Worm (Caenorhabditis elegans) whole organism, L3 larva: Measurements from ENCODE around the gene clec-39.

Experiments used
- R02D3.7 ChIP-seq: fragments of 150-350 bp; optimal IDR thresholded peaks from 2 replicates; lab custom pipeline; 2014; ENCODE audit warnings: missing biosample characterization, missing genetic modification characterization
- ZK546.5 ChIP-seq: sonication (generic microtip); optimal IDR thresholded peaks from 2 replicates; lab custom pipeline; 2017; ENCODE audit warnings: missing biosample characterization, missing genetic modification characterization
- aly-2 ChIP-seq: fragments of 150-350 bp; optimal IDR thresholded peaks from 2 replicates; lab custom pipeline; 2014; ENCODE audit warnings: missing biosample characterization, missing genetic modification characterization
- ama-1 ChIP-seq: fragments of 150-350 bp; optimal IDR thresholded peaks from 2 replicates; lab custom pipeline; 2018
- ceh-82 ChIP-seq: fragments of 150-350 bp; optimal IDR thresholded peaks from 2 replicates; lab custom pipeline; 2014; ENCODE audit warnings: missing biosample characterization, missing genetic modification characterization
- ceh-9 ChIP-seq: sonication (generic microtip); optimal IDR thresholded peaks from 2 replicates; lab custom pipeline; 2018; ENCODE audit warnings: missing biosample characterization, missing genetic modification characterization
- daf-12 ChIP-seq: fragments of 150-350 bp; optimal IDR thresholded peaks from 2 replicates; lab custom pipeline; 2014; ENCODE audit warnings: missing biosample characterization, missing genetic modification reagents, missing genetic modification characterization
- egl-27 ChIP-seq: sonication (generic microtip); optimal IDR thresholded peaks from 4 replicates; lab custom pipeline; 2017; ENCODE audit warnings: missing biosample characterization, missing genetic modification reagents, missing genetic modification characterization
- egl-5 ChIP-seq: fragments of 150-350 bp; optimal IDR thresholded peaks from 2 replicates; lab custom pipeline; 2017; ENCODE audit warnings: missing biosample characterization, missing genetic modification reagents, missing genetic modification characterization, inconsistent platforms
- elt-1 ChIP-seq: fragments of 150-350 bp; optimal IDR thresholded peaks from 2 replicates; lab custom pipeline; 2014; ENCODE audit warnings: missing biosample characterization, missing genetic modification characterization
- elt-2 ChIP-seq: sonication (generic microtip); optimal IDR thresholded peaks from 2 replicates; lab custom pipeline; 2016; ENCODE audit warnings: missing genetic modification reagents, mild to moderate bottlenecking, missing genetic modification characterization, missing compliant biosample characterization
- fkh-10 ChIP-seq: sonication (generic microtip); optimal IDR thresholded peaks from 2 replicates; lab custom pipeline; 2017; ENCODE audit warnings: missing biosample characterization, missing genetic modification reagents, missing genetic modification characterization
- fkh-2 ChIP-seq: fragments of 150-350 bp; optimal IDR thresholded peaks from 2 replicates; lab custom pipeline; 2014; ENCODE audit warnings: missing biosample characterization, missing genetic modification reagents, missing genetic modification characterization
- fos-1 ChIP-seq: fragments of 150-350 bp; optimal IDR thresholded peaks from 2 replicates; lab custom pipeline; 2014; ENCODE audit warnings: missing biosample characterization, missing genetic modification characterization
- hmg-11 ChIP-seq: sonication (generic microtip); optimal IDR thresholded peaks from 2 replicates; lab custom pipeline; 2016; ENCODE audit warnings: missing genetic modification characterization, missing compliant biosample characterization
- jun-1 ChIP-seq: fragments of 150-350 bp; optimal IDR thresholded peaks from 2 replicates; lab custom pipeline; 2014; ENCODE audit warnings: missing biosample characterization, missing genetic modification reagents, missing genetic modification characterization
- lin-39 ChIP-seq: fragments of 150-350 bp; optimal IDR thresholded peaks from 2 replicates; lab custom pipeline; 2018; ENCODE audit warnings: missing biosample characterization, missing genetic modification reagents, missing genetic modification characterization
- lsy-12 ChIP-seq: sonication (generic microtip); optimal IDR thresholded peaks from 2 replicates; lab custom pipeline; 2016; ENCODE audit warnings: mild to moderate bottlenecking, missing genetic modification characterization, missing compliant biosample characterization
- nfya-1 ChIP-seq: sonication (generic microtip); optimal IDR thresholded peaks from 2 replicates; lab custom pipeline; 2017; ENCODE audit warnings: missing genetic modification characterization, mild to moderate bottlenecking, missing compliant biosample characterization, antibody characterized with exemption, moderate library complexity; ENCODE audit not compliant: insufficient read depth
- nhr-11 ChIP-seq: fragments of 150-350 bp; optimal IDR thresholded peaks from 2 replicates; lab custom pipeline; 2014; ENCODE audit warnings: missing biosample characterization, missing genetic modification characterization
- nhr-12 ChIP-seq: fragments of 150-350 bp; optimal IDR thresholded peaks from 2 replicates; lab custom pipeline; 2014; ENCODE audit warnings: missing biosample characterization, missing genetic modification characterization
- nhr-23 ChIP-seq: fragments of 150-350 bp; optimal IDR thresholded peaks from 2 replicates; lab custom pipeline; 2014; ENCODE audit warnings: missing biosample characterization, missing genetic modification reagents, missing genetic modification characterization
- nhr-25 ChIP-seq: sonication (generic microtip); optimal IDR thresholded peaks from 2 replicates; lab custom pipeline; 2017; ENCODE audit warnings: missing biosample characterization, missing genetic modification characterization
- nhr-28 ChIP-seq: fragments of 150-350 bp; optimal IDR thresholded peaks from 2 replicates; lab custom pipeline; 2014; ENCODE audit warnings: missing biosample characterization, missing genetic modification characterization
- nhr-43 ChIP-seq: sonication (generic microtip); optimal IDR thresholded peaks from 2 replicates; lab custom pipeline; 2016; ENCODE audit warnings: mild to moderate bottlenecking, missing genetic modification characterization, missing compliant biosample characterization; ENCODE audit not compliant: poor library complexity, severe bottlenecking
- nhr-67 ChIP-seq: fragments of 150-350 bp; optimal IDR thresholded peaks from 2 replicates; lab custom pipeline; 2014; ENCODE audit warnings: missing biosample characterization, missing genetic modification characterization
- nhr-76 ChIP-seq: fragments of 150-350 bp; sonication (generic microtip); optimal IDR thresholded peaks from 5 replicates; lab custom pipeline; 2014; ENCODE audit warnings: missing biosample characterization, missing genetic modification characterization
- nhr-77 ChIP-seq: fragments of 150-350 bp; optimal IDR thresholded peaks from 2 replicates; lab custom pipeline; 2014; ENCODE audit warnings: missing biosample characterization, missing genetic modification characterization
- pha-4 ChIP-seq: fragments of 150-350 bp; optimal IDR thresholded peaks from 2 replicates; lab custom pipeline; 2014; ENCODE audit warnings: missing biosample characterization, missing genetic modification reagents, missing genetic modification characterization
- sea-2 ChIP-seq: fragments of 150-350 bp; sonication (generic microtip); optimal IDR thresholded peaks from 4 replicates; lab custom pipeline; 2014; ENCODE audit warnings: missing biosample characterization, missing genetic modification reagents, missing genetic modification characterization
- skn-1 ChIP-seq: fragments of 150-350 bp; optimal IDR thresholded peaks from 2 replicates; lab custom pipeline; 2014; ENCODE audit warnings: missing biosample characterization, missing genetic modification characterization
- tbx-2 ChIP-seq: sonication (generic microtip); optimal IDR thresholded peaks from 2 replicates; lab custom pipeline; 2016; ENCODE audit warnings: mild to moderate bottlenecking, missing genetic modification characterization, missing compliant biosample characterization
- ztf-11 ChIP-seq: fragments of 150-350 bp; optimal IDR thresholded peaks from 2 replicates; lab custom pipeline; 2014; ENCODE audit warnings: missing biosample characterization, missing genetic modification characterization
- ztf-4 ChIP-seq: fragments of 150-350 bp; optimal IDR thresholded peaks from 2 replicates; lab custom pipeline; 2014; ENCODE audit warnings: missing biosample characterization, missing genetic modification characterization

Gene clec-39

DNA sequence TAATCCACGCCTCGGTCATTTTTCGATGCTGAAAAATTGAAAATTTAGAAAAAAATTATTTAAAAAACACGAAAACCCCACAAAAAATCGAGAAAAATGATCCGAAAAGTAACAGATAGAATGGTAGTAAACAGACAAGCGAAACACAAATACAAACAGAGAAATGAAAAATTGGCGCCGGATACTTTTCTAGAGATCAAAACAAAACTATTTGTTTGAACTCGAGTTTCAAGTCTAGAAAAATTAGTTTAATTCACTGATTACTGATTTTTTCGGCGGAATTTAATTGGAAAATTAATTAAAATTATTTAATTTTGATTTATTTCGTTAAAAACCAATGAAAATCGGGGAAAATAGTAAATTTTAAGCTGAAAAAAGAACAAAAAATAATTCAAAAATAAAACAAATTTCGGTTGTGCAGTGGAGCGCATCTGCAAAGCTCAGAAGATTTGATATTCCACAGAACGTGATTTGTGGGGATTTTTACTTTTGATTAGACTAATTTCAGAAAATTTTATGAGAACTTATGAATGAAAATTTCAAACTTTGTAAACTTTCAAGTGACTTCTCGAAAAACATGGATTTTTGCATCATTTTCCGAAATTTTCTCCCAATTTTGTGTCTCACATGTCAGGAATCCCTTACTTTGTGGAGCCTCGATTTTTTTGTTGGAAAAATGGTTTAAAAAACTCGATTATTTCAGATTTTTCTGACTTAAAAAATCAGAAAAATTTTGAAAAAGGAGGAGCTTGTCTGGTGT lies 7.3 kb downstream of the clec-39 start, which contains the start of gene gyg-2:
Gene gyg-2 (minus strand): TSS at position 28 of the 760 bp plus-strand sequence.
- TF ChIP-seq daf-12 (tag; lab: Kevin White, UChicago) (no peak), nhr-67 (no peak), egl-27 (tag; lab: Kevin White, UChicago) (no peak), fkh-2 (no peak), ZK546.5 (tag; lab: Kevin White, UChicago) (no peak), ztf-11 (tag; lab: Kevin White, UChicago) (no peak), pha-4 (tag; lab: Kevin White, UChicago) (no peak), nhr-11 (tag; lab: Kevin White, UChicago) (no peak)

DNA sequence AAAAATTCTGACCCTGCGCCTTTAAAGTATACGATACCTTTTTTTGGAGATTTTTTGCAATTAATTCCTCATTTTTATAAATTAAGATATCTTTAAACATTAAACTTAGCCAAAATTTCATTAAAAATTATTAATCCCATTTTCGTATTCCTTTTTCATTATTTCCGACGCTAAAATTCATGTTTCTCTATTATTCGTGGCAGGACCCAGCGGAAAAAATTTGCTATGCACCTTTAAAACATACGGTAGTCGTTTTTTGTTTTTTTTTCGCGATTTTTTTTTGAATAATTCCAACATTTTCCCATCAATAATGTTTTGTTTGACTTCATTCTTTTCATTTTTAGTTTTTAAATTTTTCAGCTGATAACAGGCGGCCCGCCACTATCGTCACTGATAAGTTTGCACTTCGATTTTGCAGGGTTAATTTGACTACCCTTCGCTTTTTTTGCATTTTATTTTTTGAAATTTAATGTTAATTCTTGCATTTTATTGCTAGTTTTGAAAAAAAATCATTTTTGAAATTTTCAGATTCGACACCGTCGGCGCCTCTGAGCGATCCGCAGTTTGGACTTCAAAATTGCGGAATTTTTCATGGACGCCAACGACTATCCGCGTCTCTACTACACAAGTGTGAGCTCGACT lies 8.1 kb downstream of the clec-39 start, which contains the start of gene dkf-2:
Gene dkf-2 (plus strand): TSS at position 592 of the 642 bp plus-strand sequence.
- TF ChIP-seq elt-2 (tag; lab: Kevin White, UChicago), result no peak
- no peak for TF ChIP-seq tbx-2 (tag; lab: Kevin White, UChicago)
- no peak for TF ChIP-seq nhr-76 (tag; lab: Kevin White, UChicago)
- no peak for TF ChIP-seq lsy-12 (tag; lab: Kevin White, UChicago)
- TF ChIP-seq fos-1 (tag; lab: Kevin White, UChicago), result no peak
- TF ChIP-seq nhr-43 (tag; lab: Kevin White, UChicago), result no peak
- TF ChIP-seq skn-1, result no peak
- TF ChIP-seq nfya-1 (tag; lab: Kevin White, UChicago), result no peak
- no peak for TF ChIP-seq pha-4 (tag; lab: Kevin White, UChicago)
- TF ChIP-seq jun-1, result no peak
- TF ChIP-seq R02D3.7 (tag; lab: Kevin White, UChicago), result no peak

DNA sequence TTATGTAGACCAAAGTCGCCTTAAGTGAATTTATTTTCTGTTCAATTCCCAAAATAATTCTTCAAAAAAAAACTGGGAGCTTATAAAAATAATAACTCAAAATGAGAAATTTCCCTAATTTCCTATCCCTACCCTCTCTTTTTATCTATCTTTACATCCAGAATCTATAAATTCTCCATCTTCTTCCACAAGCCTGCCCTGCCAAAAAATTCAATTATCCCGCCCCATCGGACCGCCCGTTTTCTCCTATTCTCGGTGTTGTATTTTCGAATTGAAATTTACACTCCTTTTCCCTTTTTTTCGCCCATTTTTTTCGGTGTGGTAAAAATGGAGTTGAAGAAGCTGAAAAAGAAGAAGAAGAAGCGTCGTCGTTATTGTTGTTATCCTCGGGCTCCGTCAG lies 10.4 kb downstream of the clec-39 start:
- TF ChIP-seq nhr-28 (tag; lab: Kevin White, UChicago) (no peak), ceh-9 (tag; lab: Kevin White, UChicago) (no peak), ceh-82 (tag; lab: Kevin White, UChicago) (no peak), nfya-1 (tag; lab: Kevin White, UChicago) (no peak), tbx-2 (tag; lab: Kevin White, UChicago) (no peak), elt-1 (tag; lab: Kevin White, UChicago) (no peak), R02D3.7 (tag; lab: Kevin White, UChicago) (no peak), nhr-67 (no peak), nhr-12 (tag; lab: Kevin White, UChicago) (no peak), lin-39 (no peak), sea-2 (no peak), nhr-76 (tag; lab: Kevin White, UChicago) (no peak), nhr-77 (no peak), ama-1 (no peak)

DNA sequence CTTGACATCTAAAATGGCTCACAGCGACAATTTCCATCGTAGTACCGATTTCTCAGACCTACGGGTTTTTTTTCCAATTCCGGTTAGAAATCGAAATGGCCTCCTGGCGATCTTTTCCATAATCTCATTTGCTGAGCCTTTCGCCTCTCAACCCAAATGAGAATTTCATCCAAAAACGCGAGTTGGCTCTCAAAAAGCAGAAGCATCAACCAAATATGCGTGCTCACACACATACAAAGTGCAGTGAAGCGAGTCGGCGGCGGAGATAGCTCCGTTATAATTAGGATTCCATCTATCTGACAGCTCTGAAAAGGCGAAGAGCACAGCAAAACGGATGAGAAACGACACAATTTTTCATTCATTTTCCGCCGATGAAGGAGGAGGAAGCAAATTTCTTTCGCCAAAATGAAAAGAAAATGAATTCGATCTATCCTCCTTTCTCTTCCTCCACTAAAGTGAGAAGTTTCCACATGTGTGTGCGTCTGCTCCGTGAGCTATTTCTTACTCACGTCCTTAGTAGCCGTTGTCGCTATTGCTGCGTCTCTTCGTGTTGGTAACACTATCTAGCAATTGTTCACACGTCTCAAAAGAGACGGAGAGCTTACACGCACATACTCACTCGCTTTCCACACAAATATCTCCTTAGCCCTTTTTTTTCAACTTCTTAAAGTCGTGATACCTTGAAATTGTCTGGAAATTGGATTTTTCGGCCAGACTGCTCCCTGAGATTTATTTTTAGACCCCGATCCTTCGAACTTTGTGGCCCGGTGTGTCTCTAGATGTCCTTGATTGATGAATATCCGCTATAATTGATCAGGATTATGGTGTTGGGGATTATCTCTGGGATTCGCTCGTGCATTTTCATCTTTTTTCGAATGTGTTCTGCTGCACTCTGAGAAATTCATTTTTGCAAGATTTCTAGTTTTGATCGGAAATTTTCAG lies 13.3 kb downstream of the clec-39 start:
- TF ChIP-seq egl-5 (no peak), sea-2 (no peak), nhr-23 (tag; lab: Kevin White, UChicago) (no peak), nfya-1 (tag; lab: Kevin White, UChicago) (peak; percentile 21), elt-1 (tag; lab: Kevin White, UChicago) (no peak), hmg-11 (tag; lab: Kevin White, UChicago) (peak; percentile 35), skn-1 (no peak), elt-2 (tag; lab: Kevin White, UChicago) (no peak), nhr-25 (tag; lab: Kevin White, UChicago) (no peak), lin-39 (no peak), fkh-10 (GFP tag; lab: Kevin White, UChicago) (peak; percentile 27), aly-2 (no peak), daf-12 (tag; lab: Kevin White, UChicago) (no peak), ztf-4 (tag; lab: Kevin White, UChicago) (no peak)
